Fruit fly (Drosophila melanogaster) whole organism, embryonic: Measurements from ENCODE around the gene CG10947.
A peak's percentile ranks its signal among the peaks of the same experiment; 100 is the strongest.

Source experiments
- Abd-B ChIP-seq: fragments of 200-800 bp; sonication (Bioruptor generic); optimal IDR thresholded peaks from 2 replicates; lab custom pipeline; 2018; ENCODE audit warnings: missing biosample characterization, mild to moderate bottlenecking, missing genetic modification characterization, moderate library complexity
- Antp ChIP-seq: fragments of 200-800 bp; sonication (Bioruptor generic); optimal IDR thresholded peaks from 3 replicates; lab custom pipeline; 2016; ENCODE audit warnings: missing biosample characterization, missing genetic modification characterization
- Atf-2 ChIP-seq: fragments of 200-800 bp; sonication (Bioruptor generic); optimal IDR thresholded peaks from 2 replicates; lab custom pipeline; 2016; ENCODE audit warnings: missing biosample characterization, missing genetic modification characterization
- Atf3 ChIP-seq: fragments of 200-800 bp; sonication (Bioruptor generic); optimal IDR thresholded peaks from 3 replicates; lab custom pipeline; 2016; ENCODE audit warnings: missing biosample characterization, missing genetic modification characterization
- CG10209 ChIP-seq: fragments of 200-800 bp; sonication (Bioruptor generic); optimal IDR thresholded peaks from 3 replicates; lab custom pipeline; 2017; ENCODE audit warnings: missing biosample characterization, mild to moderate bottlenecking, missing genetic modification characterization, missing genetic modification reagents
- CG10321 ChIP-seq: fragments of 200-800 bp; sonication (Bioruptor generic); IDR thresholded peaks from 2 replicates; pipeline ENCODE4 v1.3.6; 2022; ENCODE audit warnings: missing biosample characterization, missing genetic modification characterization
- CG10431 ChIP-seq: fragments of 200-800 bp; sonication (Bioruptor generic); optimal IDR thresholded peaks from 3 replicates; lab custom pipeline; 2018; ENCODE audit warnings: missing biosample characterization, mild to moderate bottlenecking, missing genetic modification characterization
- CG12219 ChIP-seq: fragments of 200-800 bp; sonication (Bioruptor generic); optimal IDR thresholded peaks from 3 replicates; lab custom pipeline; 2018; ENCODE audit warnings: missing biosample characterization, mild to moderate bottlenecking, missing genetic modification characterization
- CG17568 ChIP-seq: fragments of 200-800 bp; sonication (Bioruptor generic); optimal IDR thresholded peaks from 2 replicates; lab custom pipeline; 2018; ENCODE audit warnings: missing biosample characterization, mild to moderate bottlenecking, missing genetic modification characterization, moderate library complexity
- CG3065 ChIP-seq: fragments of 200-800 bp; sonication (Bioruptor generic); optimal IDR thresholded peaks from 2 replicates; lab custom pipeline; 2016; ENCODE audit warnings: missing biosample characterization, missing genetic modification characterization
- CG34376 ChIP-seq: fragments of 200-800 bp; sonication (Bioruptor generic); optimal IDR thresholded peaks from 2 replicates; lab custom pipeline; 2018; ENCODE audit warnings: missing biosample characterization, mild to moderate bottlenecking, missing genetic modification characterization
- CG4404 ChIP-seq: fragments of 200-800 bp; sonication (Bioruptor generic); IDR thresholded peaks from 2 replicates; pipeline ENCODE4 v1.3.6; 2022; ENCODE audit warnings: missing biosample characterization, missing genetic modification characterization
- CG5180 ChIP-seq: fragments of 200-800 bp; sonication (Bioruptor generic); optimal IDR thresholded peaks from 3 replicates; lab custom pipeline; 2017; ENCODE audit warnings: missing biosample characterization, missing genetic modification characterization, mild to moderate bottlenecking, moderate library complexity, missing genetic modification reagents
- CG5245 ChIP-seq: fragments of 200-800 bp; sonication (Bioruptor generic); optimal IDR thresholded peaks from 3 replicates; lab custom pipeline; 2016; ENCODE audit warnings: missing biosample characterization, missing genetic modification characterization
- CG6791 ChIP-seq: fragments of 200-800 bp; sonication (Bioruptor generic); IDR thresholded peaks from 3 replicates; pipeline ENCODE4 v1.3.6; 2022; ENCODE audit warnings: missing biosample characterization, missing genetic modification characterization; ENCODE audit not compliant: partially characterized antibody
- CG7271 ChIP-seq: fragments of 200-800 bp; sonication (Bioruptor generic); optimal IDR thresholded peaks from 2 replicates; lab custom pipeline; 2018; ENCODE audit warnings: missing biosample characterization, mild to moderate bottlenecking, missing genetic modification characterization, moderate library complexity
- CG7786 ChIP-seq: fragments of 200-800 bp; sonication (Bioruptor generic); optimal IDR thresholded peaks from 2 replicates; lab custom pipeline; 2016; ENCODE audit warnings: missing biosample characterization, missing genetic modification characterization
- CG7839 ChIP-seq: fragments of 200-800 bp; sonication (Bioruptor generic); optimal IDR thresholded peaks from 3 replicates; lab custom pipeline; 2018; ENCODE audit warnings: missing biosample characterization, mild to moderate bottlenecking, missing genetic modification characterization, moderate library complexity
- CG8478 ChIP-seq: fragments of >200 bp; optimal IDR thresholded peaks from 2 replicates; lab custom pipeline; 2018
- Chrac-16 ChIP-seq: fragments of 200-800 bp; sonication (Bioruptor generic); optimal IDR thresholded peaks from 3 replicates; lab custom pipeline; 2016; ENCODE audit warnings: missing biosample characterization, missing genetic modification characterization
- D19B ChIP-seq: fragments of 200-800 bp; sonication (Bioruptor generic); optimal IDR thresholded peaks from 2 replicates; lab custom pipeline; 2017; ENCODE audit warnings: missing biosample characterization, mild to moderate bottlenecking, missing genetic modification characterization
- Dfd ChIP-seq, 2 experiments: fragments of >200 bp; optimal IDR thresholded peaks; 2 replicates each; lab custom pipeline; 2017; ENCODE audit warnings: missing biosample characterization in 2 of 2, missing genetic modification characterization in 2 of 2
- Drgx ChIP-seq: fragments of 200-800 bp; sonication (Bioruptor generic); IDR thresholded peaks from 2 replicates; pipeline ENCODE4 v1.3.6; 2022; ENCODE audit warnings: missing biosample characterization, missing genetic modification characterization
- E2f2 ChIP-seq: fragments of 200-800 bp; sonication (Bioruptor generic); IDR thresholded peaks from 2 replicates; pipeline ENCODE4 v1.3.6; 2022; ENCODE audit warnings: missing biosample characterization, missing genetic modification characterization
- Ets97D ChIP-seq: fragments of 200-800 bp; sonication (Bioruptor generic); optimal IDR thresholded peaks from 3 replicates; lab custom pipeline; 2016; ENCODE audit warnings: missing biosample characterization, missing genetic modification characterization
- HHEX ChIP-seq: fragments of 200-800 bp; sonication (Bioruptor generic); optimal IDR thresholded peaks from 3 replicates; lab custom pipeline; 2017; ENCODE audit warnings: missing biosample characterization, mild to moderate bottlenecking, missing genetic modification characterization, missing genetic modification reagents
- HmgZ ChIP-seq: fragments of 200-800 bp; sonication (Bioruptor generic); optimal IDR thresholded peaks from 2 replicates; lab custom pipeline; 2018; ENCODE audit warnings: missing biosample characterization, mild to moderate bottlenecking, missing genetic modification characterization
- Mes4 ChIP-seq: fragments of 200-800 bp; sonication (Bioruptor generic); optimal IDR thresholded peaks from 2 replicates; lab custom pipeline; 2016; ENCODE audit warnings: missing biosample characterization, missing genetic modification characterization
- PHDP ChIP-seq: fragments of 200-800 bp; sonication (Bioruptor generic); optimal IDR thresholded peaks from 3 replicates; lab custom pipeline; 2018; ENCODE audit warnings: missing biosample characterization, mild to moderate bottlenecking, missing genetic modification characterization, moderate library complexity
- Sry-δ ChIP-seq: fragments of 200-800 bp; sonication (Bioruptor generic); optimal IDR thresholded peaks from 2 replicates; lab custom pipeline; 2016; ENCODE audit warnings: missing biosample characterization, missing genetic modification characterization
- ash1 ChIP-seq: fragments of 200-800 bp; sonication (Bioruptor generic); optimal IDR thresholded peaks from 2 replicates; lab custom pipeline; 2018; ENCODE audit warnings: missing biosample characterization, mild to moderate bottlenecking, missing genetic modification characterization
- az2 ChIP-seq: fragments of 200-800 bp; sonication (Bioruptor generic); optimal IDR thresholded peaks from 3 replicates; lab custom pipeline; 2016; ENCODE audit warnings: missing biosample characterization, missing genetic modification characterization
- bab2 ChIP-seq: fragments of 200-800 bp; sonication (Bioruptor generic); optimal IDR thresholded peaks from 2 replicates; lab custom pipeline; 2016; ENCODE audit warnings: missing biosample characterization, missing genetic modification characterization
- br ChIP-seq: fragments of >200 bp; optimal IDR thresholded peaks from 2 replicates; lab custom pipeline; 2017
- chinmo ChIP-seq: fragments of 200-800 bp; sonication (Bioruptor generic); IDR thresholded peaks from 4 replicates; pipeline ENCODE4 v1.3.6; 2022; ENCODE audit warnings: missing biosample characterization, missing genetic modification characterization; ENCODE audit not compliant: partially characterized antibody
- dati ChIP-seq: fragments of 200-800 bp; sonication (Bioruptor generic); IDR thresholded peaks from 2 replicates; pipeline ENCODE4 v1.3.6; 2022; ENCODE audit warnings: missing biosample characterization, missing genetic modification characterization
- dm ChIP-seq: fragments of 200-800 bp; sonication (Bioruptor generic); optimal IDR thresholded peaks from 3 replicates; lab custom pipeline; 2016; ENCODE audit warnings: missing biosample characterization, missing genetic modification characterization
- eve ChIP-seq, 2 experiments: fragments of >200 bp; optimal IDR thresholded peaks; 2 replicates each; lab custom pipeline; 2017; ENCODE audit warnings: missing biosample characterization in 2 of 2, missing genetic modification characterization in 2 of 2
- ewg ChIP-seq: fragments of 200-800 bp; sonication (Bioruptor generic); optimal IDR thresholded peaks from 3 replicates; lab custom pipeline; 2017; ENCODE audit warnings: mild to moderate bottlenecking, missing biosample characterization, missing genetic modification reagents, missing genetic modification characterization
- jing ChIP-seq: fragments of 200-800 bp; sonication (Bioruptor generic); optimal IDR thresholded peaks from 2 replicates; lab custom pipeline; 2018; ENCODE audit warnings: missing biosample characterization, mild to moderate bottlenecking, missing genetic modification characterization
- lbe ChIP-seq: fragments of 200-800 bp; sonication (Bioruptor generic); optimal IDR thresholded peaks from 2 replicates; lab custom pipeline; 2016; ENCODE audit warnings: missing biosample characterization, mild to moderate bottlenecking, missing genetic modification characterization
- nau ChIP-seq: fragments of 200-800 bp; sonication (Bioruptor generic); optimal IDR thresholded peaks from 3 replicates; lab custom pipeline; 2017; ENCODE audit warnings: missing biosample characterization, mild to moderate bottlenecking, missing genetic modification characterization, missing genetic modification reagents
- odd ChIP-seq: fragments of 200-800 bp; sonication (Bioruptor generic); optimal IDR thresholded peaks from 2 replicates; lab custom pipeline; 2017; ENCODE audit warnings: missing biosample characterization, mild to moderate bottlenecking, missing genetic modification characterization
- org-1 ChIP-seq: fragments of 200-800 bp; sonication (Bioruptor generic); optimal IDR thresholded peaks from 2 replicates; lab custom pipeline; 2017; ENCODE audit warnings: missing biosample characterization, missing genetic modification characterization
- pho ChIP-seq: fragments of 200-800 bp; sonication (Bioruptor generic); optimal IDR thresholded peaks from 2 replicates; lab custom pipeline; 2016; ENCODE audit warnings: missing biosample characterization, missing genetic modification characterization
- phol ChIP-seq: fragments of 200-800 bp; sonication (Bioruptor generic); optimal IDR thresholded peaks from 3 replicates; lab custom pipeline; 2018; ENCODE audit warnings: missing biosample characterization, mild to moderate bottlenecking, missing genetic modification characterization, moderate library complexity
- row ChIP-seq: fragments of 200-800 bp; sonication (Bioruptor generic); IDR thresholded peaks from 3 replicates; pipeline ENCODE4 v1.3.6; 2022; ENCODE audit warnings: missing biosample characterization, missing genetic modification characterization
- schlank ChIP-seq: fragments of 200-800 bp; sonication (Bioruptor generic); optimal IDR thresholded peaks from 2 replicates; lab custom pipeline; 2018; ENCODE audit warnings: missing biosample characterization, mild to moderate bottlenecking, missing genetic modification characterization
- sim ChIP-seq: fragments of 200-800 bp; sonication (Bioruptor generic); IDR thresholded peaks from 2 replicates; pipeline ENCODE4 v1.3.6; 2022; ENCODE audit warnings: missing biosample characterization, missing genetic modification characterization
- ssp ChIP-seq: fragments of 200-800 bp; sonication (Bioruptor generic); IDR thresholded peaks from 2 replicates; pipeline ENCODE4 v1.3.6; 2022; ENCODE audit warnings: missing biosample characterization, missing genetic modification characterization
- ttk ChIP-seq: fragments of 200-800 bp; sonication (Bioruptor generic); IDR thresholded peaks from 2 replicates; pipeline ENCODE4 v2.1.2; 2022; ENCODE audit warnings: missing biosample characterization, missing genetic modification characterization
- twi ChIP-seq: fragments of 200-800 bp; optimal IDR thresholded peaks from 2 replicates; lab custom pipeline; 2019; ENCODE audit warnings: missing biosample characterization, mild to moderate bottlenecking, missing genetic modification characterization, moderate library complexity
- usp ChIP-seq: fragments of >200 bp; optimal IDR thresholded peaks from 2 replicates; lab custom pipeline; 2017; ENCODE audit warnings: missing biosample characterization, missing genetic modification characterization

The CG10947 gene

dm6 chr2L:20464385-20464784, 49.8 kb upstream of the CG10947 start (continued):
- TF ChIP-seq CG10321 (GFP tag; lab: Robert Waterston, UW) = no peak
- no peak for TF ChIP-seq br (lab: Kevin White, UChicago)
- peak; percentile 61 for TF ChIP-seq E2f2
- peak; percentile 5 for TF ChIP-seq CG12219 (GFP tag; lab: Kevin White, UChicago)
- TF ChIP-seq CG17568 (GFP tag; lab: Kevin White, UChicago) = peak; percentile 48
- no peak for TF ChIP-seq row (GFP tag; lab: Robert Waterston, UW)
- TF ChIP-seq twi (tag; lab: Kevin White, UChicago) = peak; percentile 13
- TF ChIP-seq CG3065 = no peak
- peak; percentile 35 for TF ChIP-seq CG10209 (GFP tag; lab: Kevin White, UChicago)
- no peak for TF ChIP-seq CG4404 (GFP tag; lab: Robert Waterston, UW)
- peak; percentile 64 for TF ChIP-seq CG6791 (GFP tag; lab: Robert Waterston, UW)
- peak; percentile 15 for TF ChIP-seq phol (tag; lab: Kevin White, UChicago)
- no peak for TF ChIP-seq sim (GFP tag; lab: Robert Waterston, UW)
- TF ChIP-seq Sry-δ = no peak
- no peak for TF ChIP-seq Atf-2 (GFP tag; lab: Kevin White, UChicago)
- TF ChIP-seq pho = no peak
- no peak for TF ChIP-seq Abd-B
- no peak for TF ChIP-seq D19B (GFP tag; lab: Kevin White, UChicago)
- no peak for TF ChIP-seq Drgx
- TF ChIP-seq nau (GFP tag; lab: Kevin White, UChicago) = no peak
- no peak for TF ChIP-seq CG34376 (GFP tag; lab: Kevin White, UChicago)
- TF ChIP-seq bab2 = no peak
- TF ChIP-seq CG7839 (tag; lab: Kevin White, UChicago) = peak; percentile 43
- no peak for TF ChIP-seq CG7786 (GFP tag; lab: Kevin White, UChicago)
- no peak for TF ChIP-seq usp
- peak; percentile 34 for TF ChIP-seq ewg (GFP tag; lab: Kevin White, UChicago)
- TF ChIP-seq odd = no peak
- peak; percentile 41 for TF ChIP-seq az2
- no peak for TF ChIP-seq jing (GFP tag; lab: Kevin White, UChicago)
- TF ChIP-seq Dfd (GFP tag; optimal IDR thresholded peaks at IDR 0.05; lab: Kevin White, UChicago) = no peak
- TF ChIP-seq HHEX (GFP tag; lab: Kevin White, UChicago) = peak; percentile 15
- TF ChIP-seq Antp (GFP tag; lab: Kevin White, UChicago) = no peak
- TF ChIP-seq Chrac-16 (GFP tag; lab: Kevin White, UChicago) = no peak
- TF ChIP-seq CG7271 (tag; lab: Kevin White, UChicago) = no peak
- no peak for TF ChIP-seq Ets97D (GFP tag; lab: Kevin White, UChicago)
- no peak for TF ChIP-seq eve (GFP tag; optimal IDR thresholded peaks at IDR 0.05; lab: Kevin White, UChicago)
- TF ChIP-seq CG10431 (GFP tag; lab: Kevin White, UChicago) = peak; percentile 10
- TF ChIP-seq ssp = no peak
- no peak for TF ChIP-seq CG5245 (GFP tag; lab: Kevin White, UChicago)
- TF ChIP-seq CG5180 (GFP tag; lab: Kevin White, UChicago) = no peak
- TF ChIP-seq schlank (tag; lab: Kevin White, UChicago) = no peak
- TF ChIP-seq Atf3 = no peak
- no peak for TF ChIP-seq dm (GFP tag; lab: Kevin White, UChicago)
- no peak for TF ChIP-seq ttk (GFP tag; lab: Robert Waterston, UW)
- TF ChIP-seq org-1 (GFP tag; lab: Kevin White, UChicago) = no peak
- peak; percentile 45 for TF ChIP-seq PHDP (tag; lab: Kevin White, UChicago)
- no peak for TF ChIP-seq HmgZ
- TF ChIP-seq chinmo (GFP tag; lab: Robert Waterston, UW) = 0 out of 4 replicates have a peak, but pooled peaks have one; percentile 19
- no peak for TF ChIP-seq Mes4 (GFP tag; lab: Kevin White, UChicago)
- no peak for TF ChIP-seq ash1
- TF ChIP-seq dati (GFP tag; lab: Robert Waterston, UW) = no peak
- no peak for TF ChIP-seq CG8478 (lab: Kevin White, UChicago)
- TF ChIP-seq lbe (GFP tag; lab: Kevin White, UChicago) = no peak
